Worm (Caenorhabditis elegans): ENCODE results near the gene nspc-7.

DNA sequence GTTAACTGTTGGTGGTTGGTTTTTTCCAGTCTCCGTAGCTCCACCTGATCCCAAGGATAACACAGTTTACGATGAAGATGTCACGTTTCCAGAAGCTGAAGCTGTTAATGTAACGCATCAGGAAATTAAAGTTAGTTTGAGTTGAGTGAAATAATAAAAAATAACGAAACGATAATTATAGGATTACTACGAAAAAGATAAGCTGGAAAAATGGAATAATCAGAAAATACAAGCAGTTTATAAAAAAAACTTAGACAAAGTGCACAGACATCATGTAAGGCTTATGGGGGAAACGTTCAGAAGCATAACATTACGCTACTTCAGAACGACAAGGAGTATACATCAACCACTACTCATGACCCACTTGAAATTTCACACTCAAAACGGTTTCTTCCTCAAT lies 39.8 kb downstream of the nspc-7 start, which contains the start of gene F18E9.8:
- no peak for TF ChIP-seq cog-1 (tag; optimal IDR thresholded peaks at IDR 0.05)
- TF ChIP-seq ztf-23 (GFP tag; IDR thresholded peaks at IDR 0.05), result no peak
